Worm (Caenorhabditis elegans): ENCODE results near the gene Y57G7A.2.

ce11 chrII:1284985-1285384, 10.9 kb upstream of the Y57G7A.2 start:
- TF ChIP-seq tbx-37 (GFP tag; conservative IDR thresholded peaks at IDR 0.05) (no peak), ama-1 (optimal IDR thresholded peaks at IDR 0.05) (no peak), scrt-1 (GFP tag; IDR thresholded peaks at IDR 0.05) (no peak), ets-7 (tag; optimal IDR thresholded peaks at IDR 0.05) (no peak), hmbx-1 (tag; optimal IDR thresholded peaks at IDR 0.05) (no peak)
